Fruit fly (Drosophila melanogaster) whole organism, pupa: ENCODE results near the gene CG4364.

Experiments
- CG13204 ChIP-seq: fragments of 200-800 bp; sonication (Bioruptor generic); optimal IDR thresholded peaks from 2 replicates; lab custom pipeline; 2018; ENCODE audit warnings: missing biosample characterization, mild to moderate bottlenecking, missing genetic modification characterization, moderate library complexity
- CG14655 ChIP-seq: fragments of 200-800 bp; sonication (Bioruptor generic); optimal IDR thresholded peaks from 3 replicates; lab custom pipeline; 2017; ENCODE audit warnings: mild to moderate bottlenecking, missing biosample characterization, missing genetic modification reagents, missing genetic modification characterization
- CG17806 ChIP-seq: fragments of 200-800 bp; sonication (Bioruptor generic); optimal IDR thresholded peaks from 2 replicates; lab custom pipeline; 2018; ENCODE audit warnings: missing biosample characterization, mild to moderate bottlenecking, missing genetic modification characterization, moderate library complexity
- CG32121 ChIP-seq: fragments of 200-800 bp; sonication (Bioruptor generic); IDR thresholded peaks from 2 replicates; pipeline ENCODE4 v1.3.6; 2022; ENCODE audit warnings: missing biosample characterization, missing genetic modification characterization
- CG34367 ChIP-seq: fragments of 200-800 bp; sonication (Bioruptor generic); optimal IDR thresholded peaks from 2 replicates; lab custom pipeline; 2018; ENCODE audit warnings: missing biosample characterization, mild to moderate bottlenecking, missing genetic modification characterization
- EcR ChIP-seq: fragments of 200-800 bp; sonication (Bioruptor generic); optimal IDR thresholded peaks from 3 replicates; lab custom pipeline; 2019; ENCODE audit warnings: missing biosample characterization, missing genetic modification characterization, mild to moderate bottlenecking, moderate library complexity, missing genetic modification reagents
- fd96Ca ChIP-seq: fragments of 200-800 bp; sonication (Bioruptor generic); IDR thresholded peaks from 3 replicates; pipeline ENCODE4 v1.3.6; 2022; ENCODE audit warnings: missing biosample characterization, missing genetic modification characterization

DNA sequence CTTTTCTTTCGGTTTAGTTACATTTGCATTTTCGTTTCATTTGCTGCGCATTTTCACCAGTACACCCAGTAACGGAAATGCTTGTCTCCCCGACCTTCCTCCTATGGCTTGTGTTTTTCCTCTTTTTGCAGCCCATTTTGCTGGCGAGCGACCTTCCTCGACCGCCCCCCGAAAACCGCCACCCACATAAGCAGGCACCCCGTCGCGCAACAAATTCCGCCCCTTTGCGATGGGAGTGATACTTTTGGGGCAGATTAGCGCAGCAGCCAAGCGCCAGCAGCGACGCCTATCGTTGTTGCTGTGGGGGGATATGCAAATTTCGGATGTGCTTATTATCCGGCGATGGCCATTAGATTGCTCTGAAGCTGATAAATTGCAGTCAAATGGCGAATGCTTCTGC, 37.8 kb downstream of the CG4364 start:
- TF ChIP-seq CG13204 (GFP tag; lab: Kevin White, UChicago), result no peak
- TF ChIP-seq CG32121 (GFP tag; lab: Robert Waterston, UW), result no peak
- TF ChIP-seq CG34367 (tag; lab: Kevin White, UChicago), result no peak
- no peak for TF ChIP-seq EcR (GFP tag; lab: Kevin White, UChicago)
- no peak for TF ChIP-seq CG14655 (GFP tag; lab: Kevin White, UChicago)
- no peak for TF ChIP-seq CG17806
- no peak for TF ChIP-seq fd96Ca (GFP tag; lab: Robert Waterston, UW)
